Worm (Caenorhabditis elegans) whole organism, L1 larva: Measurements from ENCODE around the gene ethe-1.

Source experiments
- C04F5.9 ChIP-seq: sonication (generic microtip); optimal IDR thresholded peaks from 2 replicates; lab custom pipeline; 2016; ENCODE audit warnings: missing genetic modification characterization, missing compliant biosample characterization
- aha-1 ChIP-seq: fragments of 150-350 bp; optimal IDR thresholded peaks from 2 replicates; lab custom pipeline; 2014; ENCODE audit warnings: missing biosample characterization, missing genetic modification characterization
- aly-2 ChIP-seq: fragments of 150-350 bp; optimal IDR thresholded peaks from 2 replicates; lab custom pipeline; 2014; ENCODE audit warnings: missing biosample characterization, missing genetic modification characterization
- ama-1 ChIP-seq: fragments of 150-350 bp; optimal IDR thresholded peaks from 2 replicates; lab custom pipeline; 2014
- blmp-1 ChIP-seq: fragments of 150-350 bp; optimal IDR thresholded peaks from 2 replicates; lab custom pipeline; 2014; ENCODE audit warnings: missing biosample characterization, missing genetic modification characterization
- ceh-63 ChIP-seq: fragments of 200-800 bp; sonication (Bioruptor generic); optimal IDR thresholded peaks from 2 replicates; lab custom pipeline; 2018; ENCODE audit warnings: mild to moderate bottlenecking, missing genetic modification characterization, missing compliant biosample characterization
- ceh-88 ChIP-seq: fragments of 200-800 bp; sonication (Bioruptor generic); IDR thresholded peaks from 2 replicates; pipeline ENCODE4 v1.3.6; 2022; ENCODE audit warnings: missing genetic modification characterization, missing compliant biosample characterization
- ceh-90 ChIP-seq: sonication (generic microtip); optimal IDR thresholded peaks from 2 replicates; lab custom pipeline; 2016; ENCODE audit warnings: missing genetic modification characterization, missing compliant biosample characterization
- dpl-1 ChIP-seq, 3 experiments: fragments of 150-350 bp in 2 of 3; sonication (generic microtip) in 1 of 3; optimal IDR thresholded peaks; 2 replicates each; lab custom pipeline; 2014 to 2017; ENCODE audit warnings: missing biosample characterization in 3 of 3, missing genetic modification characterization in 3 of 3, missing genetic modification reagents in 3 of 3
- dsc-1 ChIP-seq: sonication (generic microtip); optimal IDR thresholded peaks from 2 replicates; lab custom pipeline; 2016; ENCODE audit warnings: mild to moderate bottlenecking, missing genetic modification characterization, missing compliant biosample characterization
- efl-1 ChIP-seq, 4 experiments: fragments of 150-350 bp; optimal IDR thresholded peaks in 3 of 4; peaks in 1 of 4; 1 replicate in 1 of 4; 2 replicates in 3 of 4; lab custom pipeline; 2014; ENCODE audit warnings: missing biosample characterization in 2 of 4, missing genetic modification characterization in 2 of 4, missing genetic modification reagents in 2 of 4
- egl-27 ChIP-seq, 2 experiments: fragments of 150-350 bp in 1 of 2; sonication (generic microtip); optimal IDR thresholded peaks; 3 replicates each; lab custom pipeline; 2017 to 2018; ENCODE audit warnings: missing biosample characterization in 2 of 2, missing genetic modification characterization in 2 of 2, missing genetic modification reagents in 2 of 2
- elt-2 ChIP-seq: sonication (generic microtip); optimal IDR thresholded peaks from 2 replicates; lab custom pipeline; 2016; ENCODE audit warnings: missing genetic modification characterization, mild to moderate bottlenecking, inconsistent platforms, missing compliant biosample characterization, missing genetic modification reagents
- ets-5 ChIP-seq: fragments of 200-800 bp; sonication (Bioruptor generic); IDR thresholded peaks from 2 replicates; pipeline ENCODE4 v1.3.6; 2022; ENCODE audit warnings: missing genetic modification characterization, missing compliant biosample characterization
- fkh-4 ChIP-seq: sonication (generic microtip); optimal IDR thresholded peaks from 2 replicates; lab custom pipeline; 2016; ENCODE audit warnings: missing compliant biosample characterization, missing genetic modification characterization, borderline replicate concordance
- fkh-8 ChIP-seq: sonication (generic microtip); optimal IDR thresholded peaks from 2 replicates; lab custom pipeline; 2016; ENCODE audit warnings: mild to moderate bottlenecking, missing genetic modification characterization, missing compliant biosample characterization
- hlh-4 ChIP-seq: sonication (generic microtip); optimal IDR thresholded peaks from 2 replicates; lab custom pipeline; 2016; ENCODE audit warnings: mild to moderate bottlenecking, missing genetic modification characterization, missing compliant biosample characterization
- isw-1 ChIP-seq: fragments of 200-800 bp; sonication (Bioruptor generic); IDR thresholded peaks from 2 replicates; pipeline ENCODE4 v1.3.6; 2022; ENCODE audit warnings: missing genetic modification characterization, missing compliant biosample characterization
- jun-1 ChIP-seq: fragments of 150-350 bp; optimal IDR thresholded peaks from 2 replicates; lab custom pipeline; 2014; ENCODE audit warnings: missing biosample characterization, missing genetic modification reagents, missing genetic modification characterization
- lin-14 ChIP-seq: fragments of 200-800 bp; sonication (Bioruptor generic); optimal IDR thresholded peaks from 2 replicates; lab custom pipeline; 2018; ENCODE audit warnings: mild to moderate bottlenecking, missing genetic modification characterization, moderate library complexity, missing compliant biosample characterization
- lin-35 ChIP-seq, 2 experiments: fragments of 150-350 bp; optimal IDR thresholded peaks; 2 replicates each; lab custom pipeline; 2014; ENCODE audit warnings: missing biosample characterization in 2 of 2, missing genetic modification characterization in 2 of 2, missing genetic modification reagents in 2 of 2
- lsy-2 ChIP-seq, 2 experiments: fragments of 150-350 bp; optimal IDR thresholded peaks; 2 replicates each; lab custom pipeline; 2014; ENCODE audit warnings: missing biosample characterization in 2 of 2, missing genetic modification characterization in 2 of 2
- mdl-1 ChIP-seq, 2 experiments: fragments of 150-350 bp; optimal IDR thresholded peaks; 2 replicates each; lab custom pipeline; 2014 to 2017; ENCODE audit warnings: missing biosample characterization in 2 of 2, missing genetic modification characterization in 2 of 2, inconsistent platforms in 1 of 2
- nhr-20 ChIP-seq: sonication (generic microtip); optimal IDR thresholded peaks from 2 replicates; lab custom pipeline; 2016; ENCODE audit warnings: mild to moderate bottlenecking, missing genetic modification characterization, missing compliant biosample characterization
- nhr-237 ChIP-seq: fragments of 150-350 bp; optimal IDR thresholded peaks from 2 replicates; lab custom pipeline; 2014; ENCODE audit warnings: missing biosample characterization, missing genetic modification characterization
- nhr-28 ChIP-seq: fragments of 150-350 bp; optimal IDR thresholded peaks from 2 replicates; lab custom pipeline; 2014; ENCODE audit warnings: missing biosample characterization, missing genetic modification characterization
- nhr-47 ChIP-seq: sonication (generic microtip); optimal IDR thresholded peaks from 2 replicates; lab custom pipeline; 2016; ENCODE audit warnings: mild to moderate bottlenecking, missing genetic modification characterization, moderate library complexity, missing compliant biosample characterization
- nhr-71 ChIP-seq: sonication (generic microtip); optimal IDR thresholded peaks from 2 replicates; lab custom pipeline; 2016; ENCODE audit warnings: mild to moderate bottlenecking, missing genetic modification characterization, moderate library complexity, missing compliant biosample characterization
- nhr-76 ChIP-seq: sonication (generic microtip); optimal IDR thresholded peaks from 2 replicates; lab custom pipeline; 2017; ENCODE audit warnings: missing biosample characterization, missing genetic modification characterization
- nhr-85 ChIP-seq: sonication (generic microtip); peaks from one replicate; lab custom pipeline; 2016; ENCODE audit warnings: missing genetic modification characterization, inconsistent platforms, missing compliant biosample characterization
- pag-3 ChIP-seq: sonication (generic microtip); optimal IDR thresholded peaks from 2 replicates; lab custom pipeline; 2017; ENCODE audit warnings: missing genetic modification characterization, mild to moderate bottlenecking, missing compliant biosample characterization, antibody characterized with exemption, borderline replicate concordance; ENCODE audit not compliant: insufficient read depth
- pax-3 ChIP-seq: fragments of 200-800 bp; sonication (Bioruptor generic); optimal IDR thresholded peaks from 2 replicates; lab custom pipeline; 2018; ENCODE audit warnings: mild to moderate bottlenecking, missing genetic modification characterization, moderate library complexity, missing compliant biosample characterization
- pqm-1 ChIP-seq: sonication (generic microtip); optimal IDR thresholded peaks from 3 replicates; lab custom pipeline; 2017; ENCODE audit warnings: missing biosample characterization, missing genetic modification characterization
- rnt-1 ChIP-seq: sonication (generic microtip); optimal IDR thresholded peaks from 2 replicates; lab custom pipeline; 2016; ENCODE audit warnings: mild to moderate bottlenecking, missing genetic modification characterization, moderate library complexity, missing compliant biosample characterization
- snpc-4 ChIP-seq: fragments of 150-350 bp; optimal IDR thresholded peaks from 2 replicates; lab custom pipeline; 2014; ENCODE audit warnings: missing biosample characterization, missing genetic modification characterization
- snu-23 ChIP-seq: sonication (generic microtip); optimal IDR thresholded peaks from 2 replicates; lab custom pipeline; 2016; ENCODE audit warnings: missing genetic modification characterization, missing compliant biosample characterization
- sptf-1 ChIP-seq: fragments of 150-350 bp; optimal IDR thresholded peaks from 2 replicates; lab custom pipeline; 2014; ENCODE audit warnings: missing biosample characterization, missing genetic modification characterization
- sup-37 ChIP-seq: fragments of 200-800 bp; sonication (Bioruptor generic); optimal IDR thresholded peaks from 2 replicates; lab custom pipeline; 2018; ENCODE audit warnings: mild to moderate bottlenecking, missing genetic modification characterization, missing compliant biosample characterization
- tbx-2 ChIP-seq: sonication (generic microtip); optimal IDR thresholded peaks from 2 replicates; lab custom pipeline; 2016; ENCODE audit warnings: missing genetic modification characterization, missing compliant biosample characterization
- unc-62 ChIP-seq: fragments of 150-350 bp; optimal IDR thresholded peaks from 2 replicates; lab custom pipeline; 2014; ENCODE audit warnings: missing biosample characterization, missing genetic modification reagents, missing genetic modification characterization
- xbp-1 ChIP-seq: sonication (generic microtip); optimal IDR thresholded peaks from 2 replicates; lab custom pipeline; 2016; ENCODE audit warnings: missing genetic modification characterization, missing compliant biosample characterization
- ztf-11 ChIP-seq, 2 experiments: sonication (generic microtip); optimal IDR thresholded peaks; 2 replicates each; lab custom pipeline; 2016 to 2017; ENCODE audit warnings: missing genetic modification characterization in 2 of 2, missing biosample characterization in 1 of 2, missing compliant biosample characterization in 1 of 2

The ethe-1 gene

ce11 chrIV:9508612-9509011 is at the start of gene ethe-1:
Gene ethe-1 (minus strand): TSS chrIV:9508761.
- TF ChIP-seq efl-1 (optimal IDR thresholded peaks at IDR 0.05; lab: Kevin White, UChicago), result peak; percentile 3 to 4
- TF ChIP-seq efl-1 (GFP tag; optimal IDR thresholded peaks at IDR 0.05 in 1 of 2; lab: Kevin White, UChicago), result peak in 1 of 2 experiments; percentile 91
- TF ChIP-seq lin-35 (GFP tag; optimal IDR thresholded peaks at IDR 0.05; lab: Kevin White, UChicago), result peak in 1 of 2 experiments; percentile 22
- no peak for TF ChIP-seq nhr-237 (tag; lab: Kevin White, UChicago)
- TF ChIP-seq blmp-1 (tag; lab: Kevin White, UChicago), result peak; percentile 14
- peak; percentile 32 for TF ChIP-seq snpc-4 (tag; lab: Kevin White, UChicago)
- peak in 2 of 3 experiments; percentile 0 to 26 for TF ChIP-seq dpl-1 (GFP tag; optimal IDR thresholded peaks at IDR 0.05; lab: Kevin White, UChicago)
- TF ChIP-seq fkh-8, result no peak
- no peak for TF ChIP-seq aha-1 (tag; lab: Kevin White, UChicago)

- TF ChIP-seq ama-1 (no peak), dsc-1 (tag; lab: Kevin White, UChicago) (no peak), nhr-28 (tag; lab: Kevin White, UChicago) (no peak), ceh-88 (no peak), dpl-1 (GFP tag; optimal IDR thresholded peaks at IDR 0.05; lab: Kevin White, UChicago) (no peak), nhr-237 (tag; lab: Kevin White, UChicago) (no peak), pag-3 (tag; lab: Kevin White, UChicago) (no peak), nhr-76 (tag; lab: Kevin White, UChicago) (no peak), ets-5 (no peak), nhr-47 (no peak), nhr-20 (tag; lab: Kevin White, UChicago) (no peak), aly-2 (tag; lab: Kevin White, UChicago) (no peak), ceh-63 (GFP tag; lab: Kevin White, UChicago) (no peak), sup-37 (GFP tag; lab: Kevin White, UChicago) (no peak), pax-3 (tag; lab: Kevin White, UChicago) (no peak), ceh-90 (tag; lab: Kevin White, UChicago) (no peak)
These were observed 37.4 kb upstream of the ethe-1 start, which contains the start of gene T05A1.5 for ce11 chrIV:9545986-9546385. Gene T05A1.5 (plus strand): TSS chrIV:9546286.

ce11 chrIV:9540342-9540856 is 31.8 kb upstream of the ethe-1 start, which contains the start of gene fbl-1:
Gene fbl-1 (plus strand): TSS chrIV:9540806.
- no peak for TF ChIP-seq dsc-1 (tag; lab: Kevin White, UChicago)
- peak; percentile 41 for TF ChIP-seq pqm-1 (tag; lab: Kevin White, UChicago)
- no peak for TF ChIP-seq unc-62
- no peak for TF ChIP-seq mdl-1 (tag; optimal IDR thresholded peaks at IDR 0.05; lab: Kevin White, UChicago)
- TF ChIP-seq aha-1 (tag; lab: Kevin White, UChicago), result no peak
- no peak for TF ChIP-seq pax-3 (tag; lab: Kevin White, UChicago)
- TF ChIP-seq nhr-85 (tag; lab: Kevin White, UChicago), result no peak
- no peak for TF ChIP-seq tbx-2
- no peak for TF ChIP-seq nhr-76 (tag; lab: Kevin White, UChicago)
- no peak for TF ChIP-seq nhr-47
- no peak for TF ChIP-seq ets-5
- peak in 1 of 2 experiments; percentile 8 for TF ChIP-seq lin-35 (GFP tag; optimal IDR thresholded peaks at IDR 0.05; lab: Kevin White, UChicago)
- no peak for TF ChIP-seq hlh-4 (tag; lab: Kevin White, UChicago)
- peak; percentile 93 for TF ChIP-seq elt-2 (tag; lab: Kevin White, UChicago)
- no peak for TF ChIP-seq ceh-63 (GFP tag; lab: Kevin White, UChicago)
- no peak for TF ChIP-seq ama-1
- TF ChIP-seq fkh-4, result no peak
- TF ChIP-seq egl-27 (tag; optimal IDR thresholded peaks at IDR 0.05; lab: Kevin White, UChicago), result no peak
- TF ChIP-seq isw-1 (GFP tag; lab: Robert Waterston, UW), result no peak
- no peak for TF ChIP-seq jun-1 (tag; lab: Kevin White, UChicago)
- TF ChIP-seq, all 84 proteins: peak for 3

ce11 chrIV:9538214-9538613 is 29.7 kb upstream of the ethe-1 start:
- TF ChIP-seq ztf-11 (tag; optimal IDR thresholded peaks at IDR 0.05; lab: Kevin White, UChicago), result no peak
- peak; percentile 66 for TF ChIP-seq nhr-71
- TF ChIP-seq sptf-1, result no peak
- TF ChIP-seq rnt-1, result peak; percentile 79
- TF ChIP-seq lsy-2 (tag; optimal IDR thresholded peaks at IDR 0.05; lab: Kevin White, UChicago), result peak in 1 of 2 experiments; percentile 6
- TF ChIP-seq efl-1 (optimal IDR thresholded peaks at IDR 0.05; lab: Kevin White, UChicago), result no peak
- TF ChIP-seq efl-1 (GFP tag; optimal IDR thresholded peaks at IDR 0.05 in 1 of 2; lab: Kevin White, UChicago), result no peak
- TF ChIP-seq lin-14 (GFP tag; lab: Kevin White, UChicago), result peak; percentile 75
- TF ChIP-seq xbp-1 (tag; lab: Kevin White, UChicago), result no peak
- TF ChIP-seq C04F5.9 (tag; lab: Kevin White, UChicago), result no peak
- TF ChIP-seq tbx-2, result no peak
- TF ChIP-seq dpl-1 (GFP tag; optimal IDR thresholded peaks at IDR 0.05; lab: Kevin White, UChicago), result no peak
- TF ChIP-seq snu-23 (GFP tag; lab: Kevin White, UChicago), result peak; percentile 12
